Fruit fly (Drosophila melanogaster): Measurements from ENCODE around the gene Eig71Ee.
A peak's percentile ranks its signal among the peaks of the same experiment; 100 is the strongest.

Gene Eig71Ee

dm6 chr3L:15636978-15637377 is 18.8 kb downstream of the Eig71Ee start (continued):
- TF ChIP-seq CG10267 (tag; optimal IDR thresholded peaks at IDR 0.05) (peak; percentile 4), CG42726 (GFP tag; IDR thresholded peaks at IDR 0.05; ENCODE audit: partially characterized antibody) (no peak), pita (GFP tag; optimal IDR thresholded peaks at IDR 0.05) (peak; percentile 76), Myb (GFP tag; optimal IDR thresholded peaks at IDR 0.05) (no peak), bsh (GFP tag; optimal IDR thresholded peaks at IDR 0.05) (peak in 1 of 2 experiments; percentile 29), sens (GFP tag) (peak; percentile 71), CG9727 (GFP tag; optimal IDR thresholded peaks at IDR 0.05) (no peak), pfk (GFP tag; optimal IDR thresholded peaks at IDR 0.05) (no peak), ash1 (GFP tag; optimal IDR thresholded peaks at IDR 0.05) (no peak), Med (GFP tag) (peak; percentile 15), CG2875 (GFP tag; optimal IDR thresholded peaks at IDR 0.05) (no peak), grau (tag; optimal IDR thresholded peaks at IDR 0.05) (peak; percentile 20), NfI (GFP tag; optimal IDR thresholded peaks at IDR 0.05) (peak; percentile 23)

- TF ChIP-seq vnd (GFP tag; IDR thresholded peaks at IDR 0.05; ENCODE audit: partially characterized antibody), result peak; percentile 58; the same call in 2 of the 3 replicates
- peak; percentile 50; the same call in 1 of the 2 replicates for TF ChIP-seq ara (GFP tag; IDR thresholded peaks at IDR 0.05)
- TF ChIP-seq mirr (GFP tag; optimal IDR thresholded peaks at IDR 0.05), result peak; percentile 39
- TF ChIP-seq Ssrp (tag; optimal IDR thresholded peaks at IDR 0.05), result no peak
- no peak for TF ChIP-seq CG8944 (GFP tag; optimal IDR thresholded peaks at IDR 0.05)
- no peak for TF ChIP-seq CG15514 (GFP tag; optimal IDR thresholded peaks at IDR 0.05)
- TF ChIP-seq tio (GFP tag; optimal IDR thresholded peaks at IDR 0.05), result no peak
- TF ChIP-seq ttk (GFP tag; IDR thresholded peaks at IDR 0.05), result no peak
- peak; percentile 81 for TF ChIP-seq grn (GFP tag; optimal IDR thresholded peaks at IDR 0.05)
- TF ChIP-seq gsb-n (tag; optimal IDR thresholded peaks at IDR 0.05), result no peak
- no peak for TF ChIP-seq salm (tag; optimal IDR thresholded peaks at IDR 0.05)
- no peak for TF ChIP-seq HLH4C (GFP tag; IDR thresholded peaks at IDR 0.05; ENCODE audit: partially characterized antibody)
- TF ChIP-seq CG14050 (GFP tag; IDR thresholded peaks at IDR 0.05), result no peak
- TF ChIP-seq CG6272 (GFP tag; IDR thresholded peaks at IDR 0.05), result no peak
- no peak for TF ChIP-seq CG11398 (GFP tag; optimal IDR thresholded peaks at IDR 0.05)
- peak; percentile 30 for TF ChIP-seq cwo (GFP tag; optimal IDR thresholded peaks at IDR 0.05)
- TF ChIP-seq HHEX (GFP tag; optimal IDR thresholded peaks at IDR 0.05), result no peak
- peak; percentile 65 for TF ChIP-seq sug (tag; optimal IDR thresholded peaks at IDR 0.05)
- peak; percentile 16 for TF ChIP-seq dmrt11E (tag; optimal IDR thresholded peaks at IDR 0.05)
- no peak for TF ChIP-seq amos (GFP tag; IDR thresholded peaks at IDR 0.05; ENCODE audit: partially characterized antibody)
- no peak for TF ChIP-seq CG16815 (GFP tag; optimal IDR thresholded peaks at IDR 0.05)
- peak; percentile 9 for TF ChIP-seq Hey (tag; optimal IDR thresholded peaks at IDR 0.05)
- no peak for TF ChIP-seq ewg (GFP tag; optimal IDR thresholded peaks at IDR 0.05)
- TF ChIP-seq GATAe (GFP tag; conservative IDR thresholded peaks at IDR 0.05), result no peak
- TF ChIP-seq sob (GFP tag; IDR thresholded peaks at IDR 0.05), result no peak
- TF ChIP-seq chinmo (GFP tag; IDR thresholded peaks at IDR 0.05; ENCODE audit: partially characterized antibody), result peak; percentile 65; the same call in 2 of the 4 replicates
- no peak for TF ChIP-seq crc (GFP tag; optimal IDR thresholded peaks at IDR 0.05)
- peak in 1 of 2 experiments; percentile 14 for TF ChIP-seq Pdp1 (GFP tag; optimal IDR thresholded peaks at IDR 0.05)
- TF ChIP-seq CG6765 (GFP tag; optimal IDR thresholded peaks at IDR 0.05), result no peak
- no peak for TF ChIP-seq CG17361 (GFP tag; IDR thresholded peaks at IDR 0.05)
- 0 out of 2 replicates have a peak, but pooled peaks have one; percentile 10 for TF ChIP-seq sim (GFP tag; IDR thresholded peaks at IDR 0.05)
- TF ChIP-seq crol (GFP tag; IDR thresholded peaks at IDR 0.05), result no peak
- peak; percentile 20 for TF ChIP-seq CG1603 (tag; optimal IDR thresholded peaks at IDR 0.05)
- peak; percentile 45 for TF ChIP-seq CG34376 (GFP tag; optimal IDR thresholded peaks at IDR 0.05)
- TF ChIP-seq sc (optimal IDR thresholded peaks at IDR 0.05), result no peak
- TF ChIP-seq sc (GFP tag; optimal IDR thresholded peaks at IDR 0.05), result peak; percentile 28
- TF ChIP-seq CG17385 (GFP tag; optimal IDR thresholded peaks at IDR 0.05), result no peak
Measured at dm6 chr3L:15636359-15636758, 19.5 kb downstream of the Eig71Ee start.
